Worm (Caenorhabditis elegans) whole organism, mixed stage, embryonic: ENCODE results near the gene tbc-7.

ENCODE experiments used
- M03D4.4 ChIP-seq: sonication (generic microtip); optimal IDR thresholded peaks from 2 replicates; lab custom pipeline; 2017; ENCODE audit warnings: mild to moderate bottlenecking, missing genetic modification characterization, missing compliant biosample characterization
- bed-3 ChIP-seq: fragments of 200-800 bp; sonication (Bioruptor generic); optimal IDR thresholded peaks from 3 replicates; lab custom pipeline; 2018; ENCODE audit warnings: mild to moderate bottlenecking, missing genetic modification characterization, moderate library complexity, missing compliant biosample characterization
- blmp-1 ChIP-seq: fragments of 150-350 bp; optimal IDR thresholded peaks from 2 replicates; lab custom pipeline; 2014; ENCODE audit warnings: missing biosample characterization, missing genetic modification characterization
- ceh-39 ChIP-seq: fragments of 150-350 bp; optimal IDR thresholded peaks from 2 replicates; lab custom pipeline; 2014; ENCODE audit warnings: missing biosample characterization, missing genetic modification characterization
- ceh-83 ChIP-seq: fragments of 200-800 bp; sonication (Bioruptor generic); optimal IDR thresholded peaks from 2 replicates; lab custom pipeline; 2018; ENCODE audit warnings: mild to moderate bottlenecking, missing genetic modification characterization, missing compliant biosample characterization
- cnd-1 ChIP-seq: fragments of 200-800 bp; sonication (Bioruptor generic); optimal IDR thresholded peaks from 2 replicates; lab custom pipeline; 2018; ENCODE audit warnings: mild to moderate bottlenecking, missing genetic modification characterization, missing compliant biosample characterization
- drap-1 ChIP-seq: fragments of 200-800 bp; sonication (Bioruptor generic); optimal IDR thresholded peaks from 3 replicates; lab custom pipeline; 2018; ENCODE audit warnings: mild to moderate bottlenecking, missing genetic modification characterization, missing compliant biosample characterization
- elt-1 ChIP-seq: sonication (generic microtip); optimal IDR thresholded peaks from 2 replicates; lab custom pipeline; 2017; ENCODE audit warnings: missing genetic modification characterization, mild to moderate bottlenecking, missing compliant biosample characterization, antibody characterized with exemption, moderate library complexity, borderline replicate concordance; ENCODE audit not compliant: insufficient read depth
- elt-3 ChIP-seq: fragments of 150-350 bp; optimal IDR thresholded peaks from 2 replicates; lab custom pipeline; 2014; ENCODE audit warnings: missing biosample characterization, missing genetic modification characterization
- flh-1 ChIP-seq: fragments of 200-800 bp; sonication (Bioruptor generic); optimal IDR thresholded peaks from 2 replicates; lab custom pipeline; 2018; ENCODE audit warnings: mild to moderate bottlenecking, missing genetic modification characterization, moderate library complexity, missing compliant biosample characterization
- ham-2 ChIP-seq: fragments of 200-800 bp; sonication (Bioruptor generic); optimal IDR thresholded peaks from 2 replicates; lab custom pipeline; 2018; ENCODE audit warnings: mild to moderate bottlenecking, missing genetic modification characterization, missing compliant biosample characterization
- hlh-1 ChIP-seq: fragments of 150-350 bp; optimal IDR thresholded peaks from 2 replicates; lab custom pipeline; 2014; ENCODE audit warnings: missing biosample characterization, missing genetic modification reagents, missing genetic modification characterization
- lin-13 ChIP-seq: fragments of 150-350 bp; optimal IDR thresholded peaks from 2 replicates; lab custom pipeline; 2014; ENCODE audit warnings: missing biosample characterization, missing genetic modification characterization
- lin-32 ChIP-seq: fragments of 200-800 bp; sonication (Bioruptor generic); optimal IDR thresholded peaks from 2 replicates; lab custom pipeline; 2018; ENCODE audit warnings: mild to moderate bottlenecking, missing genetic modification characterization, missing compliant biosample characterization
- lsy-2 ChIP-seq: fragments of 150-350 bp; optimal IDR thresholded peaks from 2 replicates; lab custom pipeline; 2014; ENCODE audit warnings: missing biosample characterization, missing genetic modification characterization
- mab-5 ChIP-seq: fragments of 150-350 bp; optimal IDR thresholded peaks from 2 replicates; lab custom pipeline; 2014; ENCODE audit warnings: missing biosample characterization, missing genetic modification characterization
- mep-1 ChIP-seq: fragments of 150-350 bp; optimal IDR thresholded peaks from 2 replicates; lab custom pipeline; 2017; ENCODE audit warnings: missing biosample characterization, missing genetic modification reagents, missing genetic modification characterization, inconsistent platforms
- mls-2 ChIP-seq: sonication (generic microtip); optimal IDR thresholded peaks from 2 replicates; lab custom pipeline; 2016; ENCODE audit warnings: mild to moderate bottlenecking, missing genetic modification characterization, moderate library complexity, missing compliant biosample characterization
- nhr-12 ChIP-seq: fragments of 150-350 bp; optimal IDR thresholded peaks from 2 replicates; lab custom pipeline; 2014; ENCODE audit warnings: missing biosample characterization, missing genetic modification characterization
- nhr-2 ChIP-seq: fragments of 150-350 bp; optimal IDR thresholded peaks from 2 replicates; lab custom pipeline; 2014; ENCODE audit warnings: missing biosample characterization, missing genetic modification characterization
- nhr-237 ChIP-seq: fragments of 150-350 bp; optimal IDR thresholded peaks from 2 replicates; lab custom pipeline; 2014; ENCODE audit warnings: missing biosample characterization, missing genetic modification characterization
- nhr-28 ChIP-seq: fragments of 150-350 bp; optimal IDR thresholded peaks from 2 replicates; lab custom pipeline; 2014; ENCODE audit warnings: missing biosample characterization, missing genetic modification characterization
- nhr-76 ChIP-seq: sonication (generic microtip); optimal IDR thresholded peaks from 2 replicates; lab custom pipeline; 2017; ENCODE audit warnings: missing biosample characterization, missing genetic modification characterization
- pha-4 ChIP-seq: fragments of 150-350 bp; optimal IDR thresholded peaks from 2 replicates; lab custom pipeline; 2018; ENCODE audit warnings: missing biosample characterization, missing genetic modification reagents, missing genetic modification characterization
- snpc-4 ChIP-seq: fragments of 150-350 bp; optimal IDR thresholded peaks from 2 replicates; lab custom pipeline; 2014; ENCODE audit warnings: missing biosample characterization, missing genetic modification characterization
- sptf-1 ChIP-seq: sonication (generic microtip); optimal IDR thresholded peaks from 2 replicates; lab custom pipeline; 2017; ENCODE audit warnings: mild to moderate bottlenecking, missing genetic modification characterization, moderate library complexity, missing compliant biosample characterization
- tbx-8 ChIP-seq: fragments of 200-800 bp; sonication (Bioruptor generic); optimal IDR thresholded peaks from 2 replicates; lab custom pipeline; 2018; ENCODE audit warnings: mild to moderate bottlenecking, missing genetic modification characterization, moderate library complexity, missing compliant biosample characterization
- unc-120 ChIP-seq: sonication (generic microtip); optimal IDR thresholded peaks from 2 replicates; lab custom pipeline; 2017; ENCODE audit warnings: missing genetic modification characterization, missing compliant biosample characterization; ENCODE audit not compliant: poor library complexity, severe bottlenecking
- unc-62 ChIP-seq: fragments of 150-350 bp; optimal IDR thresholded peaks from 2 replicates; lab custom pipeline; 2014; ENCODE audit warnings: missing biosample characterization, missing genetic modification reagents, missing genetic modification characterization
- zip-8 ChIP-seq: fragments of 150-350 bp; optimal IDR thresholded peaks from 2 replicates; lab custom pipeline; 2014; ENCODE audit warnings: missing biosample characterization, missing genetic modification characterization
- ztf-11 ChIP-seq: fragments of 150-350 bp; optimal IDR thresholded peaks from 2 replicates; lab custom pipeline; 2014; ENCODE audit warnings: missing biosample characterization, missing genetic modification characterization

tbc-7 gene

DNA sequence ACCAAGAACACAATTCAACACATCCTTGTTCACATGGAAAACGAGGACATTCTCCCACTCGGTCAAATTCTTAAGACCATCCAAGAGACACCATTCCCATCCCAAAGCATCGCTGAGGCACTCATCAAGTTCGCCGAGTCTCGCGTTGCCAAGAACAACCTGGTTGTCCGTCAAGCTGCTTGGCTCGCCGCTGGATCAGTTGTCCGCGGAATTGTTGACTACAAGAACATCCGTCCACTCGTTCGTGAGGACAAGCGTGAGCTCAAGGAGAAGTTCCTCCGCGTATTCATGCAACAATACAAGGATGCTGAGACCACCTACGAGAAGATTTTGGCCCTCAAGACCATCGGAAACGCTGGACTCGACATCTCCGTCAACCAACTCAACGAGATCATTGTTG is 31.7 kb upstream of the tbc-7 start:
- TF ChIP-seq nhr-28 (tag; lab: Kevin White, UChicago), result no peak
- TF ChIP-seq unc-120 (tag; lab: Kevin White, UChicago), result no peak
- TF ChIP-seq elt-3 (tag; lab: Kevin White, UChicago), result no peak
- TF ChIP-seq elt-1 (tag; lab: Kevin White, UChicago), result no peak
- no peak for TF ChIP-seq snpc-4 (tag; lab: Kevin White, UChicago)
- TF ChIP-seq mep-1 (tag; lab: Kevin White, UChicago), result no peak
- no peak for TF ChIP-seq pha-4 (tag; lab: Kevin White, UChicago)
- no peak for TF ChIP-seq drap-1 (GFP tag; lab: Kevin White, UChicago)
- no peak for TF ChIP-seq ceh-83 (GFP tag; lab: Kevin White, UChicago)
- no peak for TF ChIP-seq nhr-76 (tag; lab: Kevin White, UChicago)
- no peak for TF ChIP-seq blmp-1 (tag; lab: Kevin White, UChicago)
- no peak for TF ChIP-seq mls-2 (tag; lab: Kevin White, UChicago)
- TF ChIP-seq flh-1, result no peak

DNA sequence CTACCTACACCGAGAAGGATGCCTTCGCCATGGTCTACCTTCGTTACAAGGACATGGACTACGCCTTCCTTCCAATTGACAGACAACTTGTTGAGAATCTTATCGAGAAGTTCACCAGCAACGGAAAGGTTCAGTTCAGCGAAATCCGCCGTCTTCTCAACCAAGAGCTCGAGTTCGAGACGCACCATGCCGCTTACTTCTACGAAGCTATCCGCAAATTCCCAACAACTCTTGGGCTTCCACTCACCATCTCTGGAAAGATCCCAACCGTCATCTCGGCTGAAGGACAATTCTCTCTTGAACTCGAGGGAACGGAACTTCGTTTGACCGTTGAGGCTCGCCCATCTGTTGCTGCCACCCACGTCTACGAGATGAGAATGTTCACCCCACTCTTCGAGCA is 30.7 kb upstream of the tbc-7 start:
- TF ChIP-seq sptf-1 (tag; lab: Kevin White, UChicago) (no peak), cnd-1 (tag; lab: Kevin White, UChicago) (no peak), drap-1 (GFP tag; lab: Kevin White, UChicago) (no peak), elt-3 (tag; lab: Kevin White, UChicago) (no peak), snpc-4 (tag; lab: Kevin White, UChicago) (no peak), hlh-1 (tag; lab: Kevin White, UChicago) (no peak), nhr-237 (no peak), unc-62 (GFP tag; lab: Kevin White, UChicago) (no peak), mls-2 (tag; lab: Kevin White, UChicago) (no peak), elt-1 (tag; lab: Kevin White, UChicago) (no peak)

DNA sequence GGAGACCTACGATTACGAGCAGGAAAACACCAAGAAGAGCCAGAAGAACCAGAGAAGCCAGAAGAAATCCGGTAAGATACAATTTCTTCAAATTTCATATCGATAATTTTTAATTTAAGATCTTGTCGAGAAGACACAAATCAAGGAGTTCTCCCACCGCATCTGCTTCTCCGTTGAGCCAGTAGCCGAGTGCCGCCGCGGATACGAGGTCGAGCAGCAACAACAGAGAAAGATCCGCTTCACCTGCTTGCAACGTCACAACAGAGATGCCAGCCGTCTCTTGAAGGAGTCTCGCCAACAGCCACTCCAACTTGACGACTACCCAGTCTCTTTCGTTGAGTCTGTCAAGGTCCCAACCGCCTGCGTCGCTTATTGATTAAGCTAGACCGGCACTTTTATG is 28.4 kb upstream of the tbc-7 start:
- no peak for TF ChIP-seq ceh-39 (tag; lab: Kevin White, UChicago)

DNA sequence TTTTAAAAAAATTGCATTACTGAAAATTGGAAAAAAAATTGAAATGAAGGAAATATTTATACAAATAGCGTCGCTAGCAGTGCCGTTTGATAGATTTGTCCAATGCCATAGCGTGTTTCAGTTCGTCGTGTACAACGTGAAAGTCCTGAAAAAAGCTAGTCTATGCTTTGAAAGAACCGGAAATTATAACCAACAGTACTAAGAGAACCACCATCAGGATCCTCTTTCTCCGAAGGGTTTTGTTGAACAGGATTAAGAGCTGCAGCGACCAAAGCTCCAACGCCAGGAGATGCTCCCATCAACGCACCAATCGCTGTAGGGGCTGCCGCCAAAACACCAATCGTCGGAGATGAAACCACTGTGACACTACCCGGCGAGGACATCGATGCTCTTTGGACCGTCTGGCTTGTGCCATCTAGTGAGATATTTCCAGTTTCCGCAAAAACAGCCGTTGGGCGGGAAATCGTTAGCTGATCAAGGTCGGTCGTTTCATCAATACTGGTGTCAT is 27.8 kb upstream of the tbc-7 start:
- TF ChIP-seq ceh-83 (GFP tag; lab: Kevin White, UChicago) (no peak), zip-8 (no peak), snpc-4 (tag; lab: Kevin White, UChicago) (no peak), bed-3 (GFP tag; lab: Kevin White, UChicago) (no peak), lin-32 (no peak), cnd-1 (tag; lab: Kevin White, UChicago) (no peak), hlh-1 (tag; lab: Kevin White, UChicago) (no peak), unc-120 (tag; lab: Kevin White, UChicago) (no peak), tbx-8 (no peak), mls-2 (tag; lab: Kevin White, UChicago) (no peak), elt-1 (tag; lab: Kevin White, UChicago) (no peak), nhr-2 (no peak), ceh-39 (tag; lab: Kevin White, UChicago) (no peak), M03D4.4 (no peak), nhr-76 (tag; lab: Kevin White, UChicago) (no peak), lsy-2 (no peak), nhr-28 (tag; lab: Kevin White, UChicago) (no peak), pha-4 (tag; lab: Kevin White, UChicago) (no peak)

DNA sequence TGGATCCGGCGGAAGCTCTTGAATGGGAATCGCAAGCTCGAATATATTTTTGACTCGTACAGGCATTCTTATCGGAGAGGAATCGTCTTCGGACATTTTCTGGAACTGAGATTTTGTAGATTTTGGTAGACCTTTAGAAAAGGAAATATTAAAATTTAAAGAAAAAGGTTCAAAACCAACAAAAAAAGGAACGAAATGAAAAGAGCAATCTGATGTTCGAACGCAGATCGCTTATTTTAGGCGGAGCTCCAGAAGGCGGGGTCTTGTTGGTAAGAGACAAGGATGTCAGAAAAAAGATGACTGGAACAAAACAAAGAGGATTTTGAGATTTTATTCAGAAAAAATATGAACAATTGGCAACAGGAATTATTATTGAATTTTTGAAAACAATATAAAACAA is 27.1 kb upstream of the tbc-7 start, which contains the start of gene C42D8.9:
C42D8.9 (minus strand) TSS at position 101 of the 400 bp plus-strand sequence.
- TF ChIP-seq nhr-12 (tag; lab: Kevin White, UChicago) (no peak), mab-5 (tag; lab: Kevin White, UChicago) (no peak), hlh-1 (tag; lab: Kevin White, UChicago) (no peak), ham-2 (GFP tag; lab: Kevin White, UChicago) (no peak), elt-3 (tag; lab: Kevin White, UChicago) (no peak), lin-13 (tag; lab: Kevin White, UChicago) (no peak), unc-120 (tag; lab: Kevin White, UChicago) (no peak), ceh-39 (tag; lab: Kevin White, UChicago) (no peak), lsy-2 (no peak), M03D4.4 (no peak), ztf-11 (tag; lab: Kevin White, UChicago) (no peak), elt-1 (tag; lab: Kevin White, UChicago) (no peak)
